Worm (Caenorhabditis elegans): Measurements from ENCODE around the gene srw-17.

- TF ChIP-seq ref-1 (GFP tag; conservative IDR thresholded peaks at IDR 0.05) (no peak), cog-1 (tag; optimal IDR thresholded peaks at IDR 0.05) (no peak), klf-2 (GFP tag; conservative IDR thresholded peaks at IDR 0.05) (no peak), flt-1 (GFP tag; IDR thresholded peaks at IDR 0.05) (no peak)
Observed at ce11 chrV:15259904-15260303, 16.9 kb downstream of the srw-17 start, which contains the start of gene M01B2.8.

All from whole organism, midembryonic.